Fruit fly (Drosophila melanogaster) Kc167 (cell line): ENCODE measurements around the gene AANATL7.

Experiments
- Myc ChIP-seq: fragments of >200 bp; optimal IDR thresholded peaks from 2 replicates; lab custom pipeline; 2017; ENCODE audit warnings: missing external identifiers
- Sin3A ChIP-seq: fragments of >200 bp; optimal IDR thresholded peaks from 2 replicates; lab custom pipeline; 2018; ENCODE audit warnings: missing external identifiers
- h ChIP-seq: fragments of >200 bp; optimal IDR thresholded peaks from 3 replicates; lab custom pipeline; 2018; ENCODE audit warnings: missing external identifiers
- insv ChIP-seq: fragments of >200 bp; optimal IDR thresholded peaks from 3 replicates; lab custom pipeline; 2018; ENCODE audit warnings: missing external identifiers
- psq ChIP-seq: fragments of >200 bp; optimal IDR thresholded peaks from 2 replicates; lab custom pipeline; 2017; ENCODE audit warnings: missing external identifiers
- ttk ChIP-seq: sonication (Bioruptor generic); optimal IDR thresholded peaks from 2 replicates; lab custom pipeline; 2017; ENCODE audit warnings: missing external identifiers

dm6 chrX:2593094-2593752, 12.5 kb downstream of the AANATL7 start:
- TF ChIP-seq psq (no peak), ttk (lab: Kevin White, UChicago) (no peak), h (lab: Kevin White, UChicago) (no peak), Myc (lab: Kevin White, UChicago) (no peak), Sin3A (lab: Kevin White, UChicago) (no peak), insv (lab: Kevin White, UChicago) (no peak)
